Fruit fly (Drosophila melanogaster): ENCODE results near the gene CG6324.

CG6324 gene

dm6 chrX:15482236-15482660 is 6.4 kb downstream of the CG6324 start, which contains the start of gene CG6340 (continued):
- TF ChIP-seq pnt (GFP tag; optimal IDR thresholded peaks at IDR 0.05): no peak
- TF ChIP-seq tio (GFP tag; optimal IDR thresholded peaks at IDR 0.05): no peak
- TF ChIP-seq nerfin-1 (tag; optimal IDR thresholded peaks at IDR 0.05): peak; percentile 24
- TF ChIP-seq lmd (GFP tag; IDR thresholded peaks at IDR 0.05): no peak
- TF ChIP-seq Fer1 (GFP tag; optimal IDR thresholded peaks at IDR 0.05): no peak
- no peak for TF ChIP-seq Sox102F (GFP tag; optimal IDR thresholded peaks at IDR 0.05)
- peak; percentile 65 for TF ChIP-seq sens (GFP tag)
- TF ChIP-seq Awh (GFP tag; IDR thresholded peaks at IDR 0.05): no peak
- TF ChIP-seq ap (GFP tag; IDR thresholded peaks at IDR 0.05): no peak
- TF ChIP-seq Fer3 (tag; optimal IDR thresholded peaks at IDR 0.05): no peak
- TF ChIP-seq gsb (GFP tag; IDR thresholded peaks at IDR 0.05): no peak
- no peak for TF ChIP-seq sisA (GFP tag; IDR thresholded peaks at IDR 0.05)
- no peak for TF ChIP-seq CG11247 (GFP tag; IDR thresholded peaks at IDR 0.05)
- no peak for TF ChIP-seq luna (GFP tag; optimal IDR thresholded peaks at IDR 0.05)
- TF ChIP-seq CG4854 (GFP tag; optimal IDR thresholded peaks at IDR 0.05): no peak
- TF ChIP-seq zf30C (GFP tag; optimal IDR thresholded peaks at IDR 0.05): no peak
- TF ChIP-seq Dbx (GFP tag; IDR thresholded peaks at IDR 0.05): no peak
- no peak for TF ChIP-seq CG14667 (GFP tag; IDR thresholded peaks at IDR 0.05)
- no peak for TF ChIP-seq CG10565 (GFP tag; optimal IDR thresholded peaks at IDR 0.05)
- TF ChIP-seq lbe (GFP tag; optimal IDR thresholded peaks at IDR 0.05): no peak
- no peak for TF ChIP-seq CHES-1-like (GFP tag; optimal IDR thresholded peaks at IDR 0.05)
- no peak for TF ChIP-seq CTCF (GFP tag; optimal IDR thresholded peaks at IDR 0.05)
- no peak for TF ChIP-seq CG1647 (GFP tag; optimal IDR thresholded peaks at IDR 0.05)
- no peak for TF ChIP-seq CG13775 (GFP tag; optimal IDR thresholded peaks at IDR 0.05)
- TF ChIP-seq usp (GFP tag; optimal IDR thresholded peaks at IDR 0.05): no peak
- no peak for TF ChIP-seq Mad (GFP tag; optimal IDR thresholded peaks at IDR 0.05)
- no peak for TF ChIP-seq CG12071 (GFP tag; optimal IDR thresholded peaks at IDR 0.05)
- TF ChIP-seq CG12299 (tag; optimal IDR thresholded peaks at IDR 0.05): no peak
- no peak for TF ChIP-seq CG18011 (GFP tag; optimal IDR thresholded peaks at IDR 0.05)
- peak; percentile 30 for TF ChIP-seq nom (GFP tag; optimal IDR thresholded peaks at IDR 0.05)
- no peak for TF ChIP-seq Blimp-1 (GFP tag; optimal IDR thresholded peaks at IDR 0.05)
- TF ChIP-seq HLH4C (GFP tag; IDR thresholded peaks at IDR 0.05; ENCODE audit: partially characterized antibody): peak; percentile 70
- TF ChIP-seq CG34422 (GFP tag; IDR thresholded peaks at IDR 0.05): 0 out of 3 replicates have a peak, but pooled peaks have one; percentile 35
- TF ChIP-seq CG31224 (GFP tag; IDR thresholded peaks at IDR 0.05): no peak
- no peak for TF ChIP-seq CG7839 (tag; optimal IDR thresholded peaks at IDR 0.05)
- TF ChIP-seq croc (GFP tag; conservative IDR thresholded peaks at IDR 0.05): no peak
- TF ChIP-seq TFAM (GFP tag; optimal IDR thresholded peaks at IDR 0.05): no peak
- TF ChIP-seq CG12155 (GFP tag; optimal IDR thresholded peaks at IDR 0.05): no peak
- no peak for TF ChIP-seq CG6175 (GFP tag; IDR thresholded peaks at IDR 0.05)
- no peak for TF ChIP-seq slp2 (GFP tag; optimal IDR thresholded peaks at IDR 0.05)
- no peak for TF ChIP-seq CG10209 (GFP tag; optimal IDR thresholded peaks at IDR 0.05)
- TF ChIP-seq CG2678 (tag; optimal IDR thresholded peaks at IDR 0.05): no peak
- TF ChIP-seq kni (GFP tag; optimal IDR thresholded peaks at IDR 0.05): no peak
- no peak for TF ChIP-seq pum (GFP tag; optimal IDR thresholded peaks at IDR 0.05)
- TF ChIP-seq pb (GFP tag; optimal IDR thresholded peaks at IDR 0.05): no peak
- peak; percentile 66; the same call in 2 of the 3 replicates for TF ChIP-seq zen2 (GFP tag; IDR thresholded peaks at IDR 0.05; ENCODE audit: partially characterized antibody)
- no peak for TF ChIP-seq CG18262 (tag; optimal IDR thresholded peaks at IDR 0.05)
- TF ChIP-seq CG10147 (GFP tag; optimal IDR thresholded peaks at IDR 0.05): no peak
- TF ChIP-seq CG3065 (GFP tag; optimal IDR thresholded peaks at IDR 0.05): no peak
- no peak for TF ChIP-seq CG30403 (GFP tag; optimal IDR thresholded peaks at IDR 0.05)
- no peak for TF ChIP-seq cas (GFP tag; IDR thresholded peaks at IDR 0.05)
- TF ChIP-seq CG12104 (GFP tag; optimal IDR thresholded peaks at IDR 0.05): no peak
- TF ChIP-seq CG9932 (GFP tag; IDR thresholded peaks at IDR 0.05): no peak
